Worm (Caenorhabditis elegans) whole organism, L4 larva: Measurements from ENCODE around the gene D2062.5.
A peak's percentile ranks its signal among the peaks of the same experiment; 100 is the strongest.

Experiments used
- D1046.2 ChIP-seq: fragments of 200-800 bp; sonication (Bioruptor generic); IDR thresholded peaks from 2 replicates; pipeline ENCODE4 v1.3.6; 2022; ENCODE audit warnings: missing genetic modification characterization, missing compliant biosample characterization
- F37D6.2 ChIP-seq: sonication (generic microtip); optimal IDR thresholded peaks from 2 replicates; lab custom pipeline; 2016; ENCODE audit warnings: mild to moderate bottlenecking, missing genetic modification characterization, missing compliant biosample characterization
- T20F7.1 ChIP-seq: fragments of 200-800 bp; sonication (Bioruptor generic); optimal IDR thresholded peaks from 2 replicates; lab custom pipeline; 2018; ENCODE audit warnings: mild to moderate bottlenecking, missing genetic modification characterization, missing compliant biosample characterization
- T26A8.4 ChIP-seq: fragments of 200-800 bp; sonication (Bioruptor generic); IDR thresholded peaks from 2 replicates; pipeline ENCODE4 v1.3.6; 2022; ENCODE audit warnings: missing genetic modification characterization, missing compliant biosample characterization
- Y105C5A.15 ChIP-seq: fragments of 200-800 bp; sonication (Bioruptor generic); IDR thresholded peaks from 2 replicates; pipeline ENCODE4 v1.3.6; 2022; ENCODE audit warnings: missing genetic modification characterization, missing compliant biosample characterization
- Y5F2A.4 ChIP-seq: fragments of 200-800 bp; sonication (Bioruptor generic); optimal IDR thresholded peaks from 2 replicates; lab custom pipeline; 2018; ENCODE audit warnings: mild to moderate bottlenecking, missing genetic modification characterization, missing compliant biosample characterization
- ZK546.5 ChIP-seq, 2 experiments: sonication (generic microtip); optimal IDR thresholded peaks; 2 replicates each; lab custom pipeline; 2017; ENCODE audit warnings: missing biosample characterization in 2 of 2, missing genetic modification characterization in 2 of 2
- arid-1 ChIP-seq: fragments of 200-800 bp; sonication (Bioruptor generic); conservative IDR thresholded peaks from 2 replicates; pipeline ENCODE4 v1.3.6; 2022; ENCODE audit warnings: missing genetic modification reagents, missing genetic modification characterization, missing compliant biosample characterization
- ceh-28 ChIP-seq: fragments of 150-350 bp; optimal IDR thresholded peaks from 2 replicates; lab custom pipeline; 2014; ENCODE audit warnings: missing biosample characterization, missing genetic modification reagents, missing genetic modification characterization
- ces-1 ChIP-seq: fragments of 150-350 bp; sonication (generic microtip); optimal IDR thresholded peaks from 4 replicates; lab custom pipeline; 2014; ENCODE audit warnings: missing biosample characterization, missing genetic modification reagents, missing genetic modification characterization
- ctbp-1 ChIP-seq: fragments of 200-800 bp; sonication (Bioruptor generic); IDR thresholded peaks from 2 replicates; pipeline ENCODE4 v1.3.6; 2022; ENCODE audit warnings: missing genetic modification reagents, missing genetic modification characterization, missing compliant biosample characterization
- daf-16 ChIP-seq, 3 experiments: sonication (generic microtip); optimal IDR thresholded peaks; 2 replicates each; lab custom pipeline; 2016 to 2017; ENCODE audit warnings: missing genetic modification characterization in 3 of 3, missing genetic modification reagents in 3 of 3, mild to moderate bottlenecking in 2 of 3, missing compliant biosample characterization in 2 of 3, missing biosample characterization in 1 of 3, moderate library complexity in 1 of 3
- dmd-6 ChIP-seq: fragments of 200-800 bp; sonication (Bioruptor generic); IDR thresholded peaks from 2 replicates; pipeline ENCODE4 v1.3.6; 2022; ENCODE audit warnings: missing genetic modification reagents, missing genetic modification characterization, missing compliant biosample characterization
- dmd-9 ChIP-seq: fragments of 200-800 bp; sonication (Bioruptor generic); IDR thresholded peaks from 2 replicates; pipeline ENCODE4 v1.3.6; 2022; ENCODE audit warnings: missing genetic modification reagents, missing genetic modification characterization, missing compliant biosample characterization
- dpl-1 ChIP-seq: fragments of 150-350 bp; optimal IDR thresholded peaks from 2 replicates; lab custom pipeline; 2014; ENCODE audit warnings: missing biosample characterization, missing genetic modification reagents, missing genetic modification characterization
- fos-1 ChIP-seq: fragments of 150-350 bp; optimal IDR thresholded peaks from 2 replicates; lab custom pipeline; 2014; ENCODE audit warnings: missing biosample characterization, missing genetic modification characterization
- gei-8 ChIP-seq: fragments of 200-800 bp; sonication (Bioruptor generic); optimal IDR thresholded peaks from 2 replicates; lab custom pipeline; 2018; ENCODE audit warnings: mild to moderate bottlenecking, missing genetic modification characterization, missing compliant biosample characterization
- hlh-11 ChIP-seq: fragments of 200-800 bp; sonication (Bioruptor generic); optimal IDR thresholded peaks from 2 replicates; lab custom pipeline; 2018; ENCODE audit warnings: mild to moderate bottlenecking, missing genetic modification characterization, missing compliant biosample characterization
- jun-1 ChIP-seq: fragments of 150-350 bp; optimal IDR thresholded peaks from 2 replicates; lab custom pipeline; 2014; ENCODE audit warnings: missing biosample characterization, missing genetic modification reagents, missing genetic modification characterization
- lin-1 ChIP-seq: fragments of 200-800 bp; sonication (Bioruptor generic); IDR thresholded peaks from 2 replicates; pipeline ENCODE4 v1.3.6; 2022; ENCODE audit warnings: missing genetic modification reagents, missing genetic modification characterization, missing compliant biosample characterization
- lin-15B ChIP-seq: fragments of 150-350 bp; sonication (generic microtip); optimal IDR thresholded peaks from 3 replicates; lab custom pipeline; 2014; ENCODE audit warnings: missing biosample characterization, missing genetic modification characterization
- lir-3 ChIP-seq: sonication (generic microtip); optimal IDR thresholded peaks from 2 replicates; lab custom pipeline; 2016; ENCODE audit warnings: mild to moderate bottlenecking, missing genetic modification characterization, missing compliant biosample characterization
- madf-9 ChIP-seq: fragments of 200-800 bp; sonication (Bioruptor generic); conservative IDR thresholded peaks from 2 replicates; pipeline ENCODE4 v1.3.6; 2022; ENCODE audit warnings: missing genetic modification reagents, missing genetic modification characterization, missing compliant biosample characterization
- mdl-1 ChIP-seq, 2 experiments: fragments of 150-350 bp in 1 of 2; sonication (generic microtip) in 1 of 2; optimal IDR thresholded peaks; 2 replicates each; lab custom pipeline; 2014 to 2017; ENCODE audit warnings: missing biosample characterization in 2 of 2, missing genetic modification characterization in 2 of 2
- mdt-29 ChIP-seq: fragments of 200-800 bp; sonication (Bioruptor generic); IDR thresholded peaks from 2 replicates; pipeline ENCODE4 v1.3.6; 2022; ENCODE audit warnings: missing genetic modification reagents, missing genetic modification characterization, missing compliant biosample characterization
- mxl-2 ChIP-seq: fragments of 200-800 bp; sonication (Bioruptor generic); conservative IDR thresholded peaks from 2 replicates; pipeline ENCODE4 v1.3.6; 2022; ENCODE audit warnings: missing genetic modification reagents, missing genetic modification characterization, missing compliant biosample characterization
- mxl-3 ChIP-seq: fragments of 200-800 bp; sonication (Bioruptor generic); optimal IDR thresholded peaks from 2 replicates; lab custom pipeline; 2018; ENCODE audit warnings: mild to moderate bottlenecking, missing genetic modification characterization, missing compliant biosample characterization
- nhr-102 ChIP-seq: sonication (generic microtip); optimal IDR thresholded peaks from 2 replicates; lab custom pipeline; 2016; ENCODE audit warnings: mild to moderate bottlenecking, missing genetic modification characterization, moderate library complexity, missing compliant biosample characterization
- nhr-11 ChIP-seq: fragments of 150-350 bp; optimal IDR thresholded peaks from 2 replicates; lab custom pipeline; 2014; ENCODE audit warnings: missing biosample characterization, missing genetic modification characterization
- nhr-25 ChIP-seq: sonication (generic microtip); optimal IDR thresholded peaks from 2 replicates; lab custom pipeline; 2017; ENCODE audit warnings: missing genetic modification characterization, mild to moderate bottlenecking, missing compliant biosample characterization, antibody characterized with exemption, moderate library complexity, borderline replicate concordance; ENCODE audit not compliant: insufficient read depth
- nhr-28 ChIP-seq: fragments of 150-350 bp; optimal IDR thresholded peaks from 2 replicates; lab custom pipeline; 2014; ENCODE audit warnings: missing biosample characterization, missing genetic modification characterization
- nhr-48 ChIP-seq: sonication (generic microtip); optimal IDR thresholded peaks from 2 replicates; lab custom pipeline; 2016; ENCODE audit warnings: mild to moderate bottlenecking, missing genetic modification characterization, missing compliant biosample characterization
- pha-4 ChIP-seq, 2 experiments: fragments of 150-350 bp in 1 of 2; fragments of 200-800 bp in 1 of 2; sonication (Bioruptor generic) in 1 of 2; IDR thresholded peaks in 1 of 2; optimal IDR thresholded peaks in 1 of 2; 2 replicates each; pipeline versions ENCODE4 v1.3.6 to Lab custom; 2014 to 2022; ENCODE audit warnings: missing genetic modification characterization in 2 of 2, missing genetic modification reagents in 2 of 2, missing biosample characterization in 1 of 2, missing compliant biosample characterization in 1 of 2
- php-3 ChIP-seq: fragments of 200-800 bp; sonication (Bioruptor generic); IDR thresholded peaks from 2 replicates; pipeline ENCODE4 v1.3.6; 2022; ENCODE audit warnings: missing genetic modification reagents, missing genetic modification characterization, missing compliant biosample characterization
- pqm-1 ChIP-seq: sonication (generic microtip); optimal IDR thresholded peaks from 2 replicates; lab custom pipeline; 2017; ENCODE audit warnings: missing biosample characterization, missing genetic modification characterization
- snpc-1.2 ChIP-seq: fragments of 200-800 bp; sonication (Bioruptor generic); IDR thresholded peaks from 2 replicates; pipeline ENCODE4 v1.3.6; 2022; ENCODE audit warnings: missing genetic modification reagents, missing genetic modification characterization, missing compliant biosample characterization
- spr-1 ChIP-seq: sonication (generic microtip); optimal IDR thresholded peaks from 2 replicates; lab custom pipeline; 2016; ENCODE audit warnings: mild to moderate bottlenecking, missing genetic modification characterization, missing compliant biosample characterization
- tra-1 ChIP-seq: fragments of 200-800 bp; sonication (Bioruptor generic); IDR thresholded peaks from 2 replicates; pipeline ENCODE4 v1.3.6; 2022; ENCODE audit warnings: missing genetic modification reagents, missing genetic modification characterization, missing compliant biosample characterization
- zfp-2 ChIP-seq: sonication (generic microtip); optimal IDR thresholded peaks from 2 replicates; lab custom pipeline; 2016; ENCODE audit warnings: mild to moderate bottlenecking, missing genetic modification characterization, missing compliant biosample characterization
- zip-2 ChIP-seq: fragments of 150-350 bp; optimal IDR thresholded peaks from 2 replicates; lab custom pipeline; 2014; ENCODE audit warnings: missing biosample characterization, missing genetic modification characterization
- ztf-7 ChIP-seq: fragments of 150-350 bp; optimal IDR thresholded peaks from 2 replicates; lab custom pipeline; 2014; ENCODE audit warnings: missing biosample characterization, missing genetic modification characterization

Gene D2062.5

ce11 chrII:2605319-2605718, 17.3 kb upstream of the D2062.5 start, which contains the start of gene sri-77:
TSS of gene sri-77 (minus strand) at chrII:2605419.
- no peak for TF ChIP-seq spr-1 (tag; lab: Kevin White, UChicago)
- no peak for TF ChIP-seq ztf-7
- TF ChIP-seq dpl-1 (GFP tag; lab: Kevin White, UChicago) = no peak
- TF ChIP-seq php-3 = no peak
- no peak for TF ChIP-seq Y5F2A.4
- no peak for TF ChIP-seq arid-1
- no peak for TF ChIP-seq jun-1 (tag; lab: Kevin White, UChicago)
- no peak for TF ChIP-seq fos-1 (tag; lab: Kevin White, UChicago)
- TF ChIP-seq lir-3 = no peak

- TF ChIP-seq mdl-1 (tag; optimal IDR thresholded peaks at IDR 0.05; lab: Kevin White, UChicago) (peak in 1 of 2 experiments; percentile 3), F37D6.2 (tag; lab: Kevin White, UChicago) (no peak), nhr-28 (tag; lab: Kevin White, UChicago) (peak; percentile 65), tra-1 (GFP tag; lab: Robert Waterston, UW) (no peak), Y105C5A.15 (GFP tag; lab: Robert Waterston, UW) (no peak), nhr-102 (peak; percentile 45), zip-2 (tag; lab: Kevin White, UChicago) (no peak), hlh-11 (tag; lab: Kevin White, UChicago) (peak; percentile 67), lin-1 (peak; percentile 49; the same call in 1 of the 2 replicates), pqm-1 (tag; lab: Kevin White, UChicago) (peak; percentile 77), php-3 (peak; percentile 72), pha-4 (GFP tag; IDR thresholded peaks at IDR 0.05; lab: Robert Waterston, UW) (no peak), pha-4 (tag; optimal IDR thresholded peaks at IDR 0.05; lab: Kevin White, UChicago) (no peak), D1046.2 (GFP tag; lab: Robert Waterston, UW) (no peak), ces-1 (no peak), mxl-2 (GFP tag; lab: Robert Waterston, UW) (no peak), ctbp-1 (GFP tag; lab: Robert Waterston, UW) (no peak), fos-1 (tag; lab: Kevin White, UChicago) (no peak), mxl-3 (peak; percentile 17), daf-16 (GFP tag; optimal IDR thresholded peaks at IDR 0.05; lab: Kevin White, UChicago) (no peak), daf-16 (tag; optimal IDR thresholded peaks at IDR 0.05; lab: Kevin White, UChicago) (peak; percentile 49), dmd-6 (GFP tag; lab: Robert Waterston, UW) (peak; percentile 62), ZK546.5 (tag; optimal IDR thresholded peaks at IDR 0.05; lab: Kevin White, UChicago) (no peak)
These were observed 12.2 kb upstream of the D2062.5 start, which contains the start of gene sri-38 for ce11 chrII:2610202-2610912. TSS of gene sri-38 (plus strand) at chrII:2610862.

DNA sequence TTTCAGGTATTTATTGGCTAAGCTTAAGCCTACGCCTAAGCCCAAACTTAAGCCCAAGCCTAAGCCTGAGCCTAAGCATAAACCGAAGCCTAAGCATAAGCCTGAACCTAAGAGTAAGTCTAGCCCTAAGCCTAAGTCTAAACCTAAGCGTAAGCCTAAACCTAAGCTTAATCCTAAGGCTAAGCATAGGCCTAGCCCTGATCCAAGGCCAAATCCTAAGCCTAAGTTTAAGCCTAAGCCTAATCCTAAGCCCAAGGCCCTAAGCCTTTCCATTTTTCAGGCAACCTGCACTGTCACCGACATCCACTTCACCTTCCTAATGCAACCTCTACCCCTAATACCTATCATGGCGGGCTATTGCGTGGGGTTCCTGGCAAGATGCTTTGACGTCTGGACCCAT, 11.6 kb upstream of the D2062.5 start:
- no peak for TF ChIP-seq nhr-11 (tag; lab: Kevin White, UChicago)
- TF ChIP-seq mxl-2 (GFP tag; lab: Robert Waterston, UW) = no peak
- TF ChIP-seq mdt-29 = no peak
- no peak for TF ChIP-seq zfp-2 (tag; lab: Kevin White, UChicago)
- TF ChIP-seq snpc-1.2 = no peak
- no peak for TF ChIP-seq lin-1
- no peak for TF ChIP-seq madf-9 (GFP tag; lab: Robert Waterston, UW)
- no peak for TF ChIP-seq T26A8.4 (GFP tag; lab: Robert Waterston, UW)
- TF ChIP-seq ceh-28 (tag; lab: Kevin White, UChicago) = no peak
- no peak for TF ChIP-seq T20F7.1
- TF ChIP-seq nhr-48 (tag; lab: Kevin White, UChicago) = no peak
- TF ChIP-seq nhr-25 = no peak
- no peak for TF ChIP-seq lir-3
- no peak for TF ChIP-seq daf-16 (GFP tag; optimal IDR thresholded peaks at IDR 0.05; lab: Kevin White, UChicago)
- TF ChIP-seq daf-16 (tag; optimal IDR thresholded peaks at IDR 0.05; lab: Kevin White, UChicago) = no peak
- TF ChIP-seq lin-15B (tag; lab: Kevin White, UChicago) = no peak
- TF ChIP-seq gei-8 = no peak
- no peak for TF ChIP-seq dmd-9
